Worm (Caenorhabditis elegans) whole organism, L4/young adult: ENCODE results near the gene cutl-27.

Experiments
- W03F9.2 ChIP-seq: fragments of 150-350 bp; optimal IDR thresholded peaks from 2 replicates; lab custom pipeline; 2014; ENCODE audit warnings: missing biosample characterization, missing genetic modification characterization
- dao-5 ChIP-seq: sonication (generic microtip); optimal IDR thresholded peaks from 2 replicates; lab custom pipeline; 2016; ENCODE audit warnings: missing genotype, missing genetic modification characterization, moderate library complexity, missing compliant biosample characterization
- him-1 ChIP-seq: sonication (generic microtip); optimal IDR thresholded peaks from 2 replicates; lab custom pipeline; 2016; ENCODE audit warnings: missing genotype, missing genetic modification reagents, missing genetic modification characterization, missing compliant biosample characterization

DNA sequence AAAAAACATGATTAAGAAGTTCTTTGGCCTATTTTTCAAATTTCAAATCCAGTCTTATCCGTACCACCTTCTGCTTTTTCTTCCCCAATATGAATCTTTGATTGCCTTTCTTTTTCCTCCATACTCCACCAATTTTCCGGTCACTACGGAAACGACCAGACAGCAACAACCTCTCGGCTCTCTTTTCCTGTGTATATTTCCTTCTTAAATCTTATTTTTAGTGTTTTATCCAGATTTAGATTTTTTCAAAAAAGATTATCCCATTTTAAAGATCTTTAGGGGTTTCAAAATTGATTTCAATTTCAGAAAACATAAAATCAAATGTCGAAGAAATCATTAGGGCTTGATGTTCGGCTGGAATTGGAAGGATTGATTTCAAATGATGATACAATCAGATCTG, 14.1 kb upstream of the cutl-27 start, which contains the start of gene trpa-1:
- TF ChIP-seq him-1 (tag; lab: Kevin White, UChicago) (no peak), dao-5 (tag; lab: Kevin White, UChicago) (no peak), W03F9.2 (no peak)
